Fruit fly (Drosophila melanogaster) whole organism, prepupa: ENCODE data around the gene Neurl4.

Experiments used
- Blimp-1 ChIP-seq: fragments of 200-800 bp; sonication (Bioruptor generic); optimal IDR thresholded peaks from 3 replicates; lab custom pipeline; 2017; ENCODE audit warnings: missing biosample characterization, missing genetic modification characterization, mild to moderate bottlenecking, moderate library complexity, missing genetic modification reagents
- CG10631 ChIP-seq: fragments of 200-800 bp; sonication (Bioruptor generic); optimal IDR thresholded peaks from 2 replicates; lab custom pipeline; 2016; ENCODE audit warnings: missing biosample characterization, missing genetic modification characterization
- CG10669 ChIP-seq: fragments of 200-800 bp; sonication (Bioruptor generic); optimal IDR thresholded peaks from 3 replicates; lab custom pipeline; 2018; ENCODE audit warnings: missing biosample characterization, mild to moderate bottlenecking, missing genetic modification characterization, moderate library complexity
- CG11294 ChIP-seq: fragments of 200-800 bp; sonication (Bioruptor generic); IDR thresholded peaks from 2 replicates; pipeline ENCODE4 v1.3.6; 2022; ENCODE audit warnings: missing biosample characterization, missing genetic modification characterization
- CG11762 ChIP-seq: fragments of 200-800 bp; sonication (Bioruptor generic); optimal IDR thresholded peaks from 3 replicates; lab custom pipeline; 2016; ENCODE audit warnings: missing biosample characterization, missing genetic modification characterization; ENCODE audit not compliant: insufficient read depth
- CG16779 ChIP-seq: fragments of 200-800 bp; sonication (Bioruptor generic); optimal IDR thresholded peaks from 3 replicates; lab custom pipeline; 2017; ENCODE audit warnings: missing biosample characterization, mild to moderate bottlenecking, missing genetic modification characterization
- CG3032 ChIP-seq: fragments of 200-800 bp; optimal IDR thresholded peaks from 2 replicates; lab custom pipeline; 2019; ENCODE audit warnings: missing biosample characterization, mild to moderate bottlenecking, missing genetic modification characterization, moderate library complexity
- CG34406 ChIP-seq: fragments of 200-800 bp; sonication (Bioruptor generic); optimal IDR thresholded peaks from 3 replicates; lab custom pipeline; 2016; ENCODE audit warnings: missing biosample characterization, missing genetic modification characterization
- CG4318 ChIP-seq: fragments of 200-800 bp; sonication (Bioruptor generic); optimal IDR thresholded peaks from 3 replicates; lab custom pipeline; 2017; ENCODE audit warnings: missing biosample characterization, mild to moderate bottlenecking, missing genetic modification characterization
- CG6163 ChIP-seq: fragments of 200-800 bp; sonication (Bioruptor generic); IDR thresholded peaks from 3 replicates; pipeline ENCODE4 v1.3.6; 2022; ENCODE audit warnings: missing biosample characterization, missing genetic modification characterization
- CG6792 ChIP-seq: fragments of 200-800 bp; sonication (Bioruptor generic); optimal IDR thresholded peaks from 3 replicates; lab custom pipeline; 2016; ENCODE audit warnings: missing biosample characterization, missing genetic modification characterization
- CG6808 ChIP-seq: fragments of 200-800 bp; sonication (Bioruptor generic); optimal IDR thresholded peaks from 3 replicates; lab custom pipeline; 2017; ENCODE audit warnings: missing biosample characterization, missing genetic modification characterization, mild to moderate bottlenecking, moderate library complexity, missing genetic modification reagents
- CG8319 ChIP-seq: fragments of 200-800 bp; sonication (Bioruptor generic); optimal IDR thresholded peaks from 3 replicates; lab custom pipeline; 2016; ENCODE audit warnings: missing biosample characterization, missing genetic modification characterization
- CG8632 ChIP-seq: fragments of 200-800 bp; sonication (Bioruptor generic); optimal IDR thresholded peaks from 3 replicates; lab custom pipeline; 2016; ENCODE audit warnings: missing biosample characterization, missing genetic modification characterization
- Eip78C ChIP-seq: fragments of 200-800 bp; sonication (Bioruptor generic); peaks from one replicate; lab custom pipeline; 2016; ENCODE audit warnings: missing biosample characterization, missing genetic modification characterization
- Eip93F ChIP-seq: fragments of 200-800 bp; sonication (Bioruptor generic); optimal IDR thresholded peaks from 2 replicates; lab custom pipeline; 2016; ENCODE audit warnings: missing biosample characterization, mild to moderate bottlenecking, missing genetic modification characterization
- Ets21C ChIP-seq: fragments of 200-800 bp; sonication (Bioruptor generic); optimal IDR thresholded peaks from 3 replicates; lab custom pipeline; 2016; ENCODE audit warnings: missing biosample characterization, missing genetic modification characterization
- Ets96B ChIP-seq: fragments of 200-800 bp; optimal IDR thresholded peaks from 2 replicates; lab custom pipeline; 2019; ENCODE audit warnings: missing biosample characterization, mild to moderate bottlenecking, missing genetic modification characterization, moderate library complexity
- Hr38 ChIP-seq: sonication (Bioruptor generic); optimal IDR thresholded peaks from 2 replicates; lab custom pipeline; 2016; ENCODE audit warnings: missing biosample characterization, missing genetic modification characterization
- Hr4 ChIP-seq: fragments of 200-800 bp; sonication (Bioruptor generic); optimal IDR thresholded peaks from 3 replicates; lab custom pipeline; 2016; ENCODE audit warnings: missing biosample characterization, missing genetic modification characterization
- Met ChIP-seq: fragments of 200-800 bp; sonication (Bioruptor generic); optimal IDR thresholded peaks from 3 replicates; lab custom pipeline; 2016; ENCODE audit warnings: missing biosample characterization, missing genetic modification characterization
- OdsH ChIP-seq: fragments of 200-800 bp; sonication (Bioruptor generic); optimal IDR thresholded peaks from 3 replicates; lab custom pipeline; 2016; ENCODE audit warnings: missing biosample characterization, missing genetic modification characterization
- Smox ChIP-seq: fragments of 200-800 bp; sonication (Bioruptor generic); optimal IDR thresholded peaks from 3 replicates; lab custom pipeline; 2016; ENCODE audit warnings: missing biosample characterization, missing genetic modification characterization
- Sox102F ChIP-seq: fragments of 200-800 bp; sonication (Bioruptor generic); optimal IDR thresholded peaks from 2 replicates; lab custom pipeline; 2016; ENCODE audit warnings: missing biosample characterization, mild to moderate bottlenecking, missing genetic modification characterization
- Sox14 ChIP-seq: fragments of 200-800 bp; sonication (Bioruptor generic); optimal IDR thresholded peaks from 3 replicates; lab custom pipeline; 2016; ENCODE audit warnings: missing biosample characterization, missing genetic modification characterization
- Sox15 ChIP-seq: fragments of 200-800 bp; sonication (Bioruptor generic); optimal IDR thresholded peaks from 3 replicates; lab custom pipeline; 2016; ENCODE audit warnings: missing biosample characterization, missing genetic modification characterization
- achi ChIP-seq: fragments of 200-800 bp; sonication (Bioruptor generic); optimal IDR thresholded peaks from 3 replicates; lab custom pipeline; 2016; ENCODE audit warnings: missing biosample characterization, missing genetic modification characterization
- acj6 ChIP-seq: fragments of 200-800 bp; sonication (Bioruptor generic); optimal IDR thresholded peaks from 3 replicates; lab custom pipeline; 2016; ENCODE audit warnings: missing biosample characterization, missing genetic modification characterization
- cyc ChIP-seq: fragments of 200-800 bp; sonication (Bioruptor generic); optimal IDR thresholded peaks from 3 replicates; lab custom pipeline; 2016; ENCODE audit warnings: missing biosample characterization, missing genetic modification characterization
- dac ChIP-seq: fragments of 200-800 bp; sonication (Bioruptor generic); optimal IDR thresholded peaks from 2 replicates; lab custom pipeline; 2017; ENCODE audit warnings: missing biosample characterization, mild to moderate bottlenecking, missing genetic modification characterization
- eg ChIP-seq: fragments of 200-800 bp; sonication (Bioruptor generic); IDR thresholded peaks from 3 replicates; pipeline ENCODE4 v1.3.6; 2022; ENCODE audit warnings: missing biosample characterization, missing genetic modification characterization
- esn ChIP-seq: fragments of 200-800 bp; sonication (Bioruptor generic); optimal IDR thresholded peaks from 2 replicates; lab custom pipeline; 2016; ENCODE audit warnings: missing biosample characterization, mild to moderate bottlenecking, missing genetic modification characterization, moderate library complexity
- fd85E ChIP-seq: fragments of 200-800 bp; sonication (Bioruptor generic); optimal IDR thresholded peaks from 3 replicates; lab custom pipeline; 2016; ENCODE audit warnings: missing biosample characterization, missing genetic modification characterization
- fkh ChIP-seq: fragments of 200-800 bp; sonication (Bioruptor generic); optimal IDR thresholded peaks from 3 replicates; lab custom pipeline; 2017; ENCODE audit warnings: missing biosample characterization, mild to moderate bottlenecking, missing genetic modification characterization, moderate library complexity
- lz ChIP-seq: fragments of 200-800 bp; sonication (Bioruptor generic); optimal IDR thresholded peaks from 3 replicates; lab custom pipeline; 2016; ENCODE audit warnings: missing biosample characterization, missing genetic modification characterization
- spab ChIP-seq: fragments of 200-800 bp; sonication (Bioruptor generic); optimal IDR thresholded peaks from 2 replicates; lab custom pipeline; 2017; ENCODE audit warnings: missing biosample characterization, mild to moderate bottlenecking, missing genetic modification characterization, missing genetic modification reagents
- ss ChIP-seq, 2 experiments: fragments of 200-800 bp; sonication (Bioruptor generic); optimal IDR thresholded peaks; 2 replicates in 1 of 2; 3 replicates in 1 of 2; lab custom pipeline; 2017 to 2018; ENCODE audit warnings: mild to moderate bottlenecking in 2 of 2, missing biosample characterization in 2 of 2, missing genetic modification characterization in 2 of 2, moderate library complexity in 1 of 2
- svp ChIP-seq: fragments of 200-800 bp; sonication (Bioruptor generic); peaks from one replicate; lab custom pipeline; 2016; ENCODE audit warnings: missing biosample characterization, missing genetic modification characterization
- topi ChIP-seq: fragments of 200-800 bp; sonication (Bioruptor generic); optimal IDR thresholded peaks from 3 replicates; lab custom pipeline; 2016; ENCODE audit warnings: missing biosample characterization, missing genetic modification characterization
- vri ChIP-seq: fragments of 200-800 bp; sonication (Bioruptor generic); optimal IDR thresholded peaks from 3 replicates; lab custom pipeline; 2016; ENCODE audit warnings: missing biosample characterization, mild to moderate bottlenecking, missing genetic modification characterization

The Neurl4 gene

DNA sequence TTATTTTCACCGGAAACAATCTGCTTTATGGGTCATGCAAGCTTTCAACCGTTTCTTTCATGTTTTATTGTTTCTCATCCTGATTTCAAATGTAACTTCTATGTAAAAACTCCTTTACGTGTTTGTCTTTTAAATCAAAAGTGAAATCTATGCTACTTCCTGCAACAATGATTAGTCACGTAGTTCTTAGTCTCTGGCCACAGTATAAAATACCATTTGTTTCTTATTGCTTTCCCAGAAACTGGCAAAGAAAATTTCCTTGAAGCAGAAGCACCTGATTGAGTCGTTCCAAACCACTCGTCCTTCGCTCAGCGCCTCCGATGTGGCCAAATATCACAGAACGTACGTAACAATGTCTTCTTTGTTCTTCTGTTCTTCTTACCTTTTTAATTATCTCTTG is 25.8 kb upstream of the Neurl4 start, which contains the start of gene btl:
TSS of gene btl (plus strand) at position 301 of the 400 bp plus-strand sequence.
- TF ChIP-seq vri (GFP tag; lab: Kevin White, UChicago) (no peak), topi (no peak)

DNA sequence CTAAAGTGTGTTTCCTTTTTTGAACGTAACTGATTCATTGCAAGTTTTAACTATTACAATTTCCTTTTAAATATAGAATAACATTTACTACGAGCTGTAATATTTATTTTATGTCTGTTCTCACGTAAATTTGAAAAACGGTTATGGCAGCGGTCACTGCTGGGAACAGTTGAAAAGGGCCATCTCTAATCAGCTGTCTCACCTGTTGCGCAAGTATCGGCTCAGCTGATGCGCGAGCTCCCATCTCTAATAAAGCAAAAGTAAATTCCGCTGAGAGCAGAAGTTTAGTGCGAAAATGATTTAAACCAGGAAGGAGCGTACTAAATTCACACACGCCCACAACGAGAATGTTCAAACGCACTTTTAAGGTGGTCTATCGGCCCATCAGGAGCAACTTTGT is 21.9 kb upstream of the Neurl4 start, which contains the start of gene Pex1:
TSS of gene Pex1 (plus strand) at position 272 of the 400 bp plus-strand sequence.
- TF ChIP-seq OdsH, result no peak
- TF ChIP-seq lz (GFP tag; lab: Kevin White, UChicago), result no peak
- peak; percentile 79 for TF ChIP-seq svp (GFP tag; lab: Kevin White, UChicago)
- TF ChIP-seq CG16779 (tag; lab: Kevin White, UChicago), result no peak
- peak; percentile 8 for TF ChIP-seq Met (GFP tag; lab: Kevin White, UChicago)
- TF ChIP-seq CG10631 (GFP tag; lab: Kevin White, UChicago), result no peak
- no peak for TF ChIP-seq Eip93F
- TF ChIP-seq dac, result no peak
- TF ChIP-seq CG10669, result no peak
- TF ChIP-seq esn, result peak; percentile 22
- no peak; the same call in 2 of the 3 replicates for TF ChIP-seq eg (GFP tag; lab: Robert Waterston, UW)
- TF ChIP-seq CG3032 (tag; lab: Kevin White, UChicago), result peak; percentile 23
- no peak for TF ChIP-seq CG8632 (GFP tag; lab: Kevin White, UChicago)
- no peak for TF ChIP-seq acj6 (GFP tag; lab: Kevin White, UChicago)
- no peak for TF ChIP-seq Smox (GFP tag; lab: Kevin White, UChicago)
- peak; percentile 44 for TF ChIP-seq vri (GFP tag; lab: Kevin White, UChicago)
- no peak for TF ChIP-seq CG6163 (GFP tag; lab: Robert Waterston, UW)
- no peak for TF ChIP-seq CG6792
- TF ChIP-seq Eip78C, result peak; percentile 65
- TF ChIP-seq Hr38 (GFP tag; lab: Kevin White, UChicago), result no peak
- TF ChIP-seq Sox15 (GFP tag; lab: Kevin White, UChicago), result no peak
- TF ChIP-seq CG8319 (GFP tag; lab: Kevin White, UChicago), result no peak
- TF ChIP-seq cyc, result no peak
- TF ChIP-seq fkh, result no peak
- no peak for TF ChIP-seq CG4318 (GFP tag; lab: Kevin White, UChicago)
- TF ChIP-seq Hr4 (GFP tag; lab: Kevin White, UChicago), result no peak
- no peak for TF ChIP-seq CG6808 (GFP tag; lab: Kevin White, UChicago)
- no peak for TF ChIP-seq spab (GFP tag; lab: Kevin White, UChicago)
- TF ChIP-seq Ets21C (GFP tag; lab: Kevin White, UChicago), result no peak
- no peak for TF ChIP-seq achi
- TF ChIP-seq CG34406 (GFP tag; lab: Kevin White, UChicago), result no peak
- peak; percentile 38 for TF ChIP-seq Blimp-1 (GFP tag; lab: Kevin White, UChicago)
- peak; percentile 17 for TF ChIP-seq Sox14 (GFP tag; lab: Kevin White, UChicago)
- TF ChIP-seq fd85E, result no peak
- no peak for TF ChIP-seq topi
- TF ChIP-seq Ets96B (tag; lab: Kevin White, UChicago), result no peak
- TF ChIP-seq ss (GFP tag; optimal IDR thresholded peaks at IDR 0.05; lab: Kevin White, UChicago), result no peak
- no peak for TF ChIP-seq CG11762 (GFP tag; lab: Kevin White, UChicago)

DNA sequence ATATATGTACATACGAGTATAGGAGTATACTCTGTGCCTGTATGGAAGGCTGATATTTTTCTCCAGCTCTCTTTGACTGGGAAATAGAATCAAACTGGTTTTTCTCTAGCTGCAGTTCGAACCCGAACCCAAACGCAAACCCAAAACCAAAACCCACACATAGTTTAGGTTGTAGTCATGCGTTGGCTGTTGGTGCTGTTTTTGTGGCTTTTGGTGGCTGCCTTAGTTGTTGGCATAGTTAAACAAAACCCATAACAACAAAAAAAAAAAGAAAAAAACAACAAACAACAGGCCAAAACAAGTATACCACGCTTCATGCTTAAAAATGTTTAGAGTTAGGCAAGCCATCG is 14.3 kb upstream of the Neurl4 start:
- no peak for TF ChIP-seq acj6 (GFP tag; lab: Kevin White, UChicago)
- TF ChIP-seq Sox102F, result no peak
- TF ChIP-seq CG11294 (GFP tag; lab: Robert Waterston, UW), result no peak
- 0 out of 3 replicates have a peak, but pooled peaks have one; percentile 19 for TF ChIP-seq eg (GFP tag; lab: Robert Waterston, UW)
